Worm (Caenorhabditis elegans) whole organism, L1 larva: ENCODE measurements around the gene rbm-22.

Experiments used
- Y116A8C.19 ChIP-seq: sonication (generic microtip); optimal IDR thresholded peaks from 2 replicates; lab custom pipeline; 2016; ENCODE audit warnings: missing compliant biosample characterization, missing genetic modification characterization, borderline replicate concordance
- alr-1 ChIP-seq: fragments of 200-800 bp; sonication (Bioruptor generic); optimal IDR thresholded peaks from 2 replicates; lab custom pipeline; 2018; ENCODE audit warnings: borderline replicate concordance, mild to moderate bottlenecking, missing genetic modification characterization, missing compliant biosample characterization
- blmp-1 ChIP-seq: fragments of 150-350 bp; optimal IDR thresholded peaks from 2 replicates; lab custom pipeline; 2014; ENCODE audit warnings: missing biosample characterization, missing genetic modification characterization
- ceh-82 ChIP-seq, 3 experiments: fragments of 150-350 bp in 1 of 3; sonication (generic microtip) in 2 of 3; optimal IDR thresholded peaks; 2 replicates each; lab custom pipeline; 2014 to 2017; ENCODE audit warnings: missing biosample characterization in 3 of 3, missing genetic modification characterization in 3 of 3
- ces-1 ChIP-seq: fragments of 150-350 bp; optimal IDR thresholded peaks from 2 replicates; lab custom pipeline; 2014; ENCODE audit warnings: missing biosample characterization, missing genetic modification reagents, missing genetic modification characterization
- dsc-1 ChIP-seq: sonication (generic microtip); optimal IDR thresholded peaks from 2 replicates; lab custom pipeline; 2016; ENCODE audit warnings: mild to moderate bottlenecking, missing genetic modification characterization, missing compliant biosample characterization
- efl-1 ChIP-seq, 4 experiments: fragments of 150-350 bp; optimal IDR thresholded peaks in 3 of 4; peaks in 1 of 4; 1 replicate in 1 of 4; 2 replicates in 3 of 4; lab custom pipeline; 2014; ENCODE audit warnings: missing biosample characterization in 2 of 4, missing genetic modification characterization in 2 of 4, missing genetic modification reagents in 2 of 4
- egl-13 ChIP-seq: sonication (generic microtip); optimal IDR thresholded peaks from 2 replicates; lab custom pipeline; 2016; ENCODE audit warnings: missing genotype, missing genetic modification reagents, missing genetic modification characterization, missing compliant biosample characterization
- fkh-4 ChIP-seq: sonication (generic microtip); optimal IDR thresholded peaks from 2 replicates; lab custom pipeline; 2016; ENCODE audit warnings: missing compliant biosample characterization, missing genetic modification characterization, borderline replicate concordance
- fkh-8 ChIP-seq: sonication (generic microtip); optimal IDR thresholded peaks from 2 replicates; lab custom pipeline; 2016; ENCODE audit warnings: mild to moderate bottlenecking, missing genetic modification characterization, missing compliant biosample characterization
- fos-1 ChIP-seq: fragments of 150-350 bp; optimal IDR thresholded peaks from 2 replicates; lab custom pipeline; 2014; ENCODE audit warnings: missing biosample characterization, missing genetic modification characterization
- lin-13 ChIP-seq: fragments of 150-350 bp; optimal IDR thresholded peaks from 2 replicates; lab custom pipeline; 2014; ENCODE audit warnings: missing biosample characterization, missing genetic modification reagents, missing genetic modification characterization
- lin-14 ChIP-seq: fragments of 200-800 bp; sonication (Bioruptor generic); optimal IDR thresholded peaks from 2 replicates; lab custom pipeline; 2018; ENCODE audit warnings: mild to moderate bottlenecking, missing genetic modification characterization, moderate library complexity, missing compliant biosample characterization
- lin-15B ChIP-seq: fragments of 150-350 bp; sonication (generic microtip); optimal IDR thresholded peaks from 3 replicates; lab custom pipeline; 2014; ENCODE audit warnings: missing biosample characterization, missing genetic modification characterization
- lsy-2 ChIP-seq, 2 experiments: fragments of 150-350 bp; optimal IDR thresholded peaks; 2 replicates each; lab custom pipeline; 2014; ENCODE audit warnings: missing biosample characterization in 2 of 2, missing genetic modification characterization in 2 of 2
- mab-9 ChIP-seq: fragments of 200-800 bp; sonication (Bioruptor generic); IDR thresholded peaks from 2 replicates; pipeline ENCODE4 v1.3.6; 2022; ENCODE audit warnings: missing genetic modification reagents, missing genetic modification characterization, missing compliant biosample characterization
- mdl-1 ChIP-seq, 2 experiments: fragments of 150-350 bp; optimal IDR thresholded peaks; 2 replicates each; lab custom pipeline; 2014 to 2017; ENCODE audit warnings: missing biosample characterization in 2 of 2, missing genetic modification characterization in 2 of 2, inconsistent platforms in 1 of 2
- mep-1 ChIP-seq: fragments of 150-350 bp; optimal IDR thresholded peaks from 2 replicates; lab custom pipeline; 2014; ENCODE audit warnings: missing biosample characterization, missing genetic modification characterization
- nhr-237 ChIP-seq: fragments of 150-350 bp; optimal IDR thresholded peaks from 2 replicates; lab custom pipeline; 2014; ENCODE audit warnings: missing biosample characterization, missing genetic modification characterization
- nhr-47 ChIP-seq: sonication (generic microtip); optimal IDR thresholded peaks from 2 replicates; lab custom pipeline; 2016; ENCODE audit warnings: mild to moderate bottlenecking, missing genetic modification characterization, moderate library complexity, missing compliant biosample characterization
- nhr-71 ChIP-seq: sonication (generic microtip); optimal IDR thresholded peaks from 2 replicates; lab custom pipeline; 2016; ENCODE audit warnings: mild to moderate bottlenecking, missing genetic modification characterization, moderate library complexity, missing compliant biosample characterization
- nhr-90 ChIP-seq: sonication (generic microtip); optimal IDR thresholded peaks from 2 replicates; lab custom pipeline; 2016; ENCODE audit warnings: mild to moderate bottlenecking, missing genetic modification characterization, missing compliant biosample characterization; ENCODE audit not compliant: poor library complexity
- pqm-1 ChIP-seq: sonication (generic microtip); optimal IDR thresholded peaks from 3 replicates; lab custom pipeline; 2017; ENCODE audit warnings: missing biosample characterization, missing genetic modification characterization
- rnt-1 ChIP-seq: sonication (generic microtip); optimal IDR thresholded peaks from 2 replicates; lab custom pipeline; 2016; ENCODE audit warnings: mild to moderate bottlenecking, missing genetic modification characterization, moderate library complexity, missing compliant biosample characterization
- skn-1 ChIP-seq: fragments of 150-350 bp; optimal IDR thresholded peaks from 2 replicates; lab custom pipeline; 2014; ENCODE audit warnings: missing biosample characterization, missing genetic modification characterization
- snpc-4 ChIP-seq: fragments of 150-350 bp; optimal IDR thresholded peaks from 2 replicates; lab custom pipeline; 2014; ENCODE audit warnings: missing biosample characterization, missing genetic modification characterization
- snu-23 ChIP-seq: sonication (generic microtip); optimal IDR thresholded peaks from 2 replicates; lab custom pipeline; 2016; ENCODE audit warnings: missing genetic modification characterization, missing compliant biosample characterization
- sup-37 ChIP-seq: fragments of 200-800 bp; sonication (Bioruptor generic); optimal IDR thresholded peaks from 2 replicates; lab custom pipeline; 2018; ENCODE audit warnings: mild to moderate bottlenecking, missing genetic modification characterization, missing compliant biosample characterization
- swsn-7 ChIP-seq: sonication (generic microtip); optimal IDR thresholded peaks from 2 replicates; lab custom pipeline; 2016; ENCODE audit warnings: missing genetic modification characterization, missing compliant biosample characterization
- unc-62 ChIP-seq: fragments of 150-350 bp; optimal IDR thresholded peaks from 2 replicates; lab custom pipeline; 2014; ENCODE audit warnings: missing biosample characterization, missing genetic modification reagents, missing genetic modification characterization
- unc-86 ChIP-seq: sonication (generic microtip); optimal IDR thresholded peaks from 2 replicates; lab custom pipeline; 2016; ENCODE audit warnings: missing genetic modification characterization, missing compliant biosample characterization
- ztf-11 ChIP-seq, 2 experiments: sonication (generic microtip); optimal IDR thresholded peaks; 2 replicates each; lab custom pipeline; 2016 to 2017; ENCODE audit warnings: missing genetic modification characterization in 2 of 2, missing biosample characterization in 1 of 2, missing compliant biosample characterization in 1 of 2

Gene rbm-22

ce11 chrIV:10861102-10861501 lies at the start of gene rbm-22:
rbm-22 (plus strand) TSS chrIV:10861402.
- TF ChIP-seq efl-1 (optimal IDR thresholded peaks at IDR 0.05; lab: Kevin White, UChicago) (no peak), efl-1 (GFP tag; optimal IDR thresholded peaks at IDR 0.05 in 1 of 2; lab: Kevin White, UChicago) (peak in 1 of 2 experiments; percentile 41), snpc-4 (no peak), ztf-11 (tag; optimal IDR thresholded peaks at IDR 0.05; lab: Kevin White, UChicago) (no peak), ces-1 (GFP tag; lab: Kevin White, UChicago) (no peak)

ce11 chrIV:10812099-10812498 lies 49.1 kb upstream of the rbm-22 start, which contains the start of gene miz-1:
miz-1 (plus strand) TSS chrIV:10812399.
- TF ChIP-seq nhr-237 (tag; lab: Kevin White, UChicago) (no peak), dsc-1 (tag; lab: Kevin White, UChicago) (peak; percentile 29)
- TF ChIP-seq, all 84 proteins: peak for 1

ce11 chrIV:10815950-10816349 lies 45.3 kb upstream of the rbm-22 start:
- TF ChIP-seq Y116A8C.19 (tag; lab: Kevin White, UChicago): no peak
- TF ChIP-seq unc-62 (GFP tag; lab: Kevin White, UChicago): no peak
- TF ChIP-seq lin-15B: no peak
- TF ChIP-seq mep-1 (tag; lab: Kevin White, UChicago): peak; percentile 24
- TF ChIP-seq lin-14 (GFP tag; lab: Kevin White, UChicago): peak; percentile 19
- peak; percentile 63 for TF ChIP-seq blmp-1 (tag; lab: Kevin White, UChicago)
- TF ChIP-seq, all 84 proteins: peak for 3

- TF ChIP-seq pqm-1 (tag; lab: Kevin White, UChicago) (no peak), ceh-82 (tag; optimal IDR thresholded peaks at IDR 0.05; lab: Kevin White, UChicago) (peak in 2 of 3 experiments; percentile 3 to 22), nhr-237 (tag; lab: Kevin White, UChicago) (no peak), nhr-47 (tag; lab: Kevin White, UChicago) (peak; percentile 4), nhr-71 (tag; lab: Kevin White, UChicago) (peak; percentile 8), rnt-1 (tag; lab: Kevin White, UChicago) (peak; percentile 19), unc-86 (tag; lab: Kevin White, UChicago) (no peak), nhr-90 (tag; lab: Kevin White, UChicago) (no peak), swsn-7 (tag; lab: Kevin White, UChicago) (peak; percentile 8), lin-13 (no peak), blmp-1 (tag; lab: Kevin White, UChicago) (peak; percentile 79), ces-1 (GFP tag; lab: Kevin White, UChicago) (no peak), skn-1 (peak; percentile 3), snu-23 (GFP tag; lab: Kevin White, UChicago) (peak; percentile 14), mdl-1 (tag; optimal IDR thresholded peaks at IDR 0.05; lab: Kevin White, UChicago) (peak in 1 of 2 experiments; percentile 38), fos-1 (no peak), lin-14 (GFP tag; lab: Kevin White, UChicago) (peak; percentile 36), alr-1 (no peak)
Measured at ce11 chrIV:10817030-10817429, 44.2 kb upstream of the rbm-22 start.

- TF ChIP-seq sup-37 (GFP tag; lab: Kevin White, UChicago): no peak
- peak; percentile 7 for TF ChIP-seq mep-1 (tag; lab: Kevin White, UChicago)
- TF ChIP-seq nhr-71 (tag; lab: Kevin White, UChicago): peak; percentile 57
- TF ChIP-seq fkh-4 (tag; lab: Kevin White, UChicago): no peak
- TF ChIP-seq fkh-8: peak; percentile 77
- TF ChIP-seq mab-9 (GFP tag; lab: Robert Waterston, UW): no peak
- peak; percentile 8 for TF ChIP-seq egl-13 (tag; lab: Kevin White, UChicago)
- peak; percentile 67 for TF ChIP-seq dsc-1 (tag; lab: Kevin White, UChicago)
- no peak for TF ChIP-seq blmp-1 (tag; lab: Kevin White, UChicago)
- TF ChIP-seq lin-14 (GFP tag; lab: Kevin White, UChicago): peak; percentile 52
- peak; percentile 66 for TF ChIP-seq nhr-47 (tag; lab: Kevin White, UChicago)
- TF ChIP-seq ztf-11 (tag; optimal IDR thresholded peaks at IDR 0.05; lab: Kevin White, UChicago): peak in 1 of 2 experiments; percentile 27
- peak in 1 of 2 experiments; percentile 17 for TF ChIP-seq lsy-2 (tag; optimal IDR thresholded peaks at IDR 0.05; lab: Kevin White, UChicago)
- TF ChIP-seq unc-86 (tag; lab: Kevin White, UChicago): peak; percentile 14
Measured at ce11 chrIV:10819049-10819448, 42.2 kb upstream of the rbm-22 start.
